Worm (Caenorhabditis elegans) whole organism, L4 larva: Measurements from ENCODE around the gene nspe-5.

Experiments used
- hmg-1.1 ChIP-seq: fragments of 200-800 bp; sonication (Bioruptor generic); IDR thresholded peaks from 2 replicates; pipeline ENCODE4 v1.3.6; 2022; ENCODE audit warnings: missing genetic modification reagents, missing genetic modification characterization, missing compliant biosample characterization
- lim-7 ChIP-seq: fragments of 200-800 bp; sonication (Bioruptor generic); IDR thresholded peaks from 2 replicates; pipeline ENCODE4 v1.3.6; 2022; ENCODE audit warnings: missing genetic modification characterization, missing compliant biosample characterization
- lin-39 ChIP-seq: fragments of 150-350 bp; optimal IDR thresholded peaks from 2 replicates; lab custom pipeline; 2014; ENCODE audit warnings: missing biosample characterization, missing genetic modification reagents, missing genetic modification characterization
- madf-9 ChIP-seq: fragments of 200-800 bp; sonication (Bioruptor generic); conservative IDR thresholded peaks from 2 replicates; pipeline ENCODE4 v1.3.6; 2022; ENCODE audit warnings: missing genetic modification reagents, missing genetic modification characterization, missing compliant biosample characterization
- nhr-237 ChIP-seq: sonication (generic microtip); optimal IDR thresholded peaks from 2 replicates; lab custom pipeline; 2017; ENCODE audit warnings: missing biosample characterization, missing genetic modification characterization
- snpc-4 ChIP-seq: fragments of 150-350 bp; optimal IDR thresholded peaks from 2 replicates; lab custom pipeline; 2014; ENCODE audit warnings: missing biosample characterization, missing genetic modification characterization
- unc-39 ChIP-seq: sonication (generic microtip); optimal IDR thresholded peaks from 2 replicates; lab custom pipeline; 2017; ENCODE audit warnings: missing biosample characterization, missing genetic modification characterization

- TF ChIP-seq lin-39 (tag; lab: Kevin White, UChicago), result no peak
- TF ChIP-seq madf-9 (GFP tag; lab: Robert Waterston, UW), result no peak
- TF ChIP-seq unc-39 (tag; lab: Kevin White, UChicago), result no peak
- no peak for TF ChIP-seq hmg-1.1 (GFP tag; lab: Robert Waterston, UW)
- TF ChIP-seq snpc-4 (tag; lab: Kevin White, UChicago), result no peak
- TF ChIP-seq lim-7 (GFP tag; lab: Robert Waterston, UW), result no peak
- TF ChIP-seq nhr-237 (tag; lab: Kevin White, UChicago), result no peak
Observed at ce11 chrII:12617586-12617985, 11.1 kb upstream of the nspe-5 start, which contains the start of gene nspe-3.
